Worm (Caenorhabditis elegans) whole organism, midembryonic: ENCODE data around the gene srt-42.

ENCODE experiments used
- flt-1 ChIP-seq: fragments of 200-800 bp; sonication (Bioruptor generic); IDR thresholded peaks from 2 replicates; pipeline ENCODE4 v1.3.6; 2022; ENCODE audit warnings: missing genetic modification characterization, missing compliant biosample characterization
- klf-2 ChIP-seq: fragments of 200-800 bp; sonication (Bioruptor generic); conservative IDR thresholded peaks from 2 replicates; pipeline ENCODE4 v1.3.6; 2022; ENCODE audit warnings: missing genetic modification reagents, missing genetic modification characterization, missing compliant biosample characterization

DNA sequence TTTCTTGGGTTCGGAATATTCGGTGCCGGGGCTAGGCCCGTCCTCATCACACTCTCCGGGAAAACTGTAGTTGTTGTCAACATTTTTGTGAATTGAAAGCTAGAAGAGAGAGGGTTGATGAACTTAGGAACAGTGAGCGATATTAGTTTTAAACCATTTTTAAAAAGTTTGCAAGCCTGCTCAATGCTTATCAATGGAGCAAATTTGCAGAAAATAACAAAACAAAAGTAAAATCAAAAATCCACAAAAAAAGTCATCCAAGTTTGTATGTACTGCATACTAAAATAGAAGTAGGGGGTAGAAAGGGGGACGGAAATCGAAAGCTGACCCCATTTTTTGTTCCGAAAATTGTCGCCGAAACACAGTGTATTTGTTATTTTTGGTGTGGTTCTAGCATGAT lies 48.9 kb downstream of the srt-42 start, which contains the start of gene T10B5.10:
- TF ChIP-seq klf-2 = no peak
- no peak for TF ChIP-seq flt-1 (GFP tag; lab: Robert Waterston, UW)
